Worm (Caenorhabditis elegans) whole organism, L2 larva: ENCODE measurements around the gene nkat-1.

Experiments
- R02D3.7 ChIP-seq: fragments of 150-350 bp; optimal IDR thresholded peaks from 2 replicates; lab custom pipeline; 2014; ENCODE audit warnings: missing biosample characterization, missing genetic modification characterization
- lin-11 ChIP-seq: fragments of 150-350 bp; sonication (generic microtip); optimal IDR thresholded peaks from 2 replicates; lab custom pipeline; 2014; ENCODE audit warnings: missing biosample characterization, missing genetic modification characterization, inconsistent platforms, mixed read lengths
- nhr-11 ChIP-seq: fragments of 150-350 bp; optimal IDR thresholded peaks from 2 replicates; lab custom pipeline; 2014; ENCODE audit warnings: missing biosample characterization, missing genetic modification characterization
- nhr-21 ChIP-seq: fragments of 150-350 bp; optimal IDR thresholded peaks from 2 replicates; lab custom pipeline; 2014; ENCODE audit warnings: missing biosample characterization, missing genetic modification characterization
- nhr-23 ChIP-seq: fragments of 150-350 bp; optimal IDR thresholded peaks from 2 replicates; lab custom pipeline; 2014; ENCODE audit warnings: missing biosample characterization, missing genetic modification reagents, missing genetic modification characterization
- nhr-237 ChIP-seq: fragments of 150-350 bp; optimal IDR thresholded peaks from 2 replicates; lab custom pipeline; 2014; ENCODE audit warnings: missing biosample characterization, missing genetic modification characterization
- skn-1 ChIP-seq: sonication (generic microtip); optimal IDR thresholded peaks from 2 replicates; lab custom pipeline; 2017; ENCODE audit warnings: missing biosample characterization, missing genetic modification characterization
- unc-39 ChIP-seq: fragments of 150-350 bp; optimal IDR thresholded peaks from 2 replicates; lab custom pipeline; 2014; ENCODE audit warnings: missing biosample characterization, missing genetic modification characterization

DNA sequence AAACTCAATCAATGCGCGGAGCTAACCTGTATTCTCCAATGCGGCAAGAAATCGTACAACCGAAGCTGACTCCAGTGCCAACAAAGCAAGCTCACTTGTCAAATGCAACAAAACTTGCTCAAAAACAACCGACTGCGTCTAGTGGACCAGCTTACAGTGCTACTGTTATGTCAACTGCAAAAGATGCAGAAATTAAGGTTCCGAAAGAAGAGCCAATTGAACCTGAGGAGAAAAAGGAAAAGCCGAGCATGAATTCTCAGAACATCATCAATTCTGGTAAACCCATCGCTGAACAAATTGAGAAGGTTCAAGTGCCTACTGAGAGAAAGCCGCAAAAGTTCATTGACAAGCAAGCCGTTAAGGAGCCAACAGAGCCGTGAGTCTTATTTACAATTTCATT is 8.5 kb downstream of the nkat-1 start:
- no peak for TF ChIP-seq nhr-23 (tag; lab: Kevin White, UChicago)
- no peak for TF ChIP-seq nhr-21 (tag; lab: Kevin White, UChicago)
- TF ChIP-seq R02D3.7 (tag; lab: Kevin White, UChicago): no peak
- TF ChIP-seq nhr-237 (tag; lab: Kevin White, UChicago): no peak
- no peak for TF ChIP-seq unc-39 (tag; lab: Kevin White, UChicago)
- TF ChIP-seq nhr-11 (tag; lab: Kevin White, UChicago): no peak
- no peak for TF ChIP-seq skn-1 (tag; lab: Kevin White, UChicago)
- no peak for TF ChIP-seq lin-11 (tag; lab: Kevin White, UChicago)
